Fruit fly (Drosophila melanogaster): Measurements from ENCODE around the gene Elp5.
A peak's percentile ranks its signal among the peaks of the same experiment; 100 is the strongest.

Elp5 gene

DNA sequence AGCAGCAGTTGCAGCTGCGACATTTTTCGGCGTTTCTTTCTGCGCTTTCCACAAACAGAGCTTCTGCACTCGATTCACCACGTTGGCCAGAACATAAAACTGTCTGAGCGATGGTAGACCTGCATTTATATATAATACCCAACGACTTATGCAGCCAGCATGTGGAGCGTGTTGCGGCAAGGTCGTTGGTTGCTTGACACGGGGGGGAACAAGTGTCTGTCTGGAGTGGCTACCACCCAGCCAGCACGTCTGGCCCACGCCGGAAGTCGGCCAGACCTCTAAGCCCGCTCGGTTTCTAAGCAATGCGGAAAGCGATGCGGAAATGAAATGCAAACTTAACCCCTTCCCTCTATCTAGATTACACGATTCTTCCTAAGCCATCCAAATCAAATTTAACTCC is 15.4 kb downstream of the Elp5 start, which contains the start of gene yellow-g:
yellow-g (minus strand) TSS at position 101 of the 400 bp plus-strand sequence.
- TF ChIP-seq CG32121 (GFP tag; IDR thresholded peaks at IDR 0.05): no peak

DNA sequence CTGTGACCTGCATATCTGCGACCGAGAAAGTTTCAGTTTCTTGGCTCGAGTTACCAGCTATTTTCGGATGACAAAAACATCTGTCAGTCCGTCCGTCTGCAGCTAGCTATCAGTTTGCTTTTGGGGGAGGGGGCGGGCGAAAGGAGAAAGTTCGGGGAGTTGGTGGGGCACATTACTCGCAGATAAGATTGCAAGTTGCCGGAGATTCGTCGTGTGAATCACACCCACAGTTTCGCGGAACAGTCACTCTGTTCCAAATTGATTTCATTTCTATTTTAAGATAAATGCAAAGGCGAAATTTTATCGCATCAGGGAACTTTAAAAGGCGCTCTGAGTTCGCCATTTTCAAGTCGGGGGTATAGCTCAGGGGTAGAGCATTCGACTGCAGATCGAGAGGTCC is 16.1 kb downstream of the Elp5 start:
- no peak for TF ChIP-seq EcR (GFP tag; optimal IDR thresholded peaks at IDR 0.05)
- no peak for TF ChIP-seq CG10348 (GFP tag; IDR thresholded peaks at IDR 0.05)
- no peak for TF ChIP-seq Ets98B (GFP tag; IDR thresholded peaks at IDR 0.05)
- TF ChIP-seq CG17806 (tag; optimal IDR thresholded peaks at IDR 0.05): no peak
- no peak for TF ChIP-seq CG13204 (GFP tag; optimal IDR thresholded peaks at IDR 0.05)
- no peak for TF ChIP-seq gl (tag; optimal IDR thresholded peaks at IDR 0.05)

DNA sequence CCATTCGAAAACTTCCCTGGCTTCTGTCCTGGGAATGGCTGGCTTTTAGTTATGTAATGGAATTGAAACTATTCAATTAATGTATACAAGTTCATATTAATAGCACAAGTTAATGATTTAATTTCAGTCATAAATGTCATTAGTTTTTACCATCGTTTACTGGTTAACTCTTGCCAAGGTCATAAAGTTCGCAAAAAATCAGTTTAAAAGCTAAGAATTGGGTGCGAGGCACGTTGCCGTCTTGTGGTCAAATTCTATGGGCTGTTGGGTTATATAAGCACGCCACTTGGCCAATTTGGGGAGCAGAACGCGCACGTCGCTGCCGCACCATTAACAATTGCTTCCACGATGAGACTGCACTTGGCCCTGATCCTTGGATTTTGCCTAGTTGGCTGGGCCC is 19.0 kb downstream of the Elp5 start, which contains the start of gene yellow-g2:
yellow-g2 (plus strand) TSS at position 301 of the 400 bp plus-strand sequence.
- no peak for TF ChIP-seq Pif1A (GFP tag; optimal IDR thresholded peaks at IDR 0.05)
- TF ChIP-seq CG34367 (tag; optimal IDR thresholded peaks at IDR 0.05): no peak
- TF ChIP-seq fd96Ca (GFP tag; IDR thresholded peaks at IDR 0.05): no peak
- no peak for TF ChIP-seq D1 (tag; optimal IDR thresholded peaks at IDR 0.05)
- no peak for TF ChIP-seq Snoo (tag; optimal IDR thresholded peaks at IDR 0.05)

DNA sequence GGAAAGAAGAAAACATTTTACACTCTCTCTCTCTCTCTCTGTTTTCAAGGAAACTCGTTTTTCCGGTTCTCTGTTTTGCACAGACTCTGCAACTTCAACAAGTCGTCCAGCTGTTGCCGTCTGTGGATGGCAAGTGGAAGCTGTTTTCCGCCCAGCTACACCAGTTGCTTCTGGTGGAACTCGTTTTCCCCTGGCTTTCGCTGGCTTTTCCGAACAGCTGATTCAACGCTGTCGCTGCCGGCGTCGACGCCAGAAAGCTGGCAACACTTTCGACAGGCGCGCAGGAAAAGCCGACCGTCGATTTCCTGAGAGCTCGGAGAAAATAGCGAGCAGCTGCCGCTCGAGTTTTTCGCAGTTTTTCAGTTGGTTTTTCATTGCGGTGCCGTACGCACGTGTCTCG is 25.2 kb downstream of the Elp5 start, which contains the start of gene MsR2:
MsR2 (plus strand) TSS at position 378 of the 400 bp plus-strand sequence.
- TF ChIP-seq rn (GFP tag; IDR thresholded peaks at IDR 0.05) (no peak), Pif1A (GFP tag; optimal IDR thresholded peaks at IDR 0.05) (no peak), CG8159 (tag; optimal IDR thresholded peaks at IDR 0.05) (no peak), Ets98B (GFP tag; IDR thresholded peaks at IDR 0.05) (0 out of 2 replicates have a peak, but pooled peaks have one; percentile 11), CG14655 (GFP tag; optimal IDR thresholded peaks at IDR 0.05) (peak; percentile 13), gl (tag; optimal IDR thresholded peaks at IDR 0.05) (no peak), CG4496 (GFP tag; IDR thresholded peaks at IDR 0.05) (peak; percentile 74; the same call in 2 of the 3 replicates), CG13204 (GFP tag; optimal IDR thresholded peaks at IDR 0.05) (no peak), CG12605 (GFP tag; IDR thresholded peaks at IDR 0.05) (peak; percentile 90)

Measured in whole organism, pupa.